Worm (Caenorhabditis elegans): ENCODE measurements around the gene F21C10.1.

ce11 chrV:9146849-9147557, 14.9 kb downstream of the F21C10.1 start, which contains the start of gene spl-2:
- TF ChIP-seq ceh-6 (GFP tag; optimal IDR thresholded peaks at IDR 0.05) (no peak), unc-3 (GFP tag; conservative IDR thresholded peaks at IDR 0.05) (no peak), unc-3 (tag; optimal IDR thresholded peaks at IDR 0.05) (no peak), rnt-1 (tag; optimal IDR thresholded peaks at IDR 0.05) (no peak), ceh-9 (tag; optimal IDR thresholded peaks at IDR 0.05) (no peak), Y22D7AL.16 (tag; optimal IDR thresholded peaks at IDR 0.05) (no peak), K09A11.1 (tag; optimal IDR thresholded peaks at IDR 0.05; ENCODE audit: insufficient read depth) (no peak), nhr-11 (tag; optimal IDR thresholded peaks at IDR 0.05) (no peak), ets-4 (tag; optimal IDR thresholded peaks at IDR 0.05) (no peak), pha-4 (tag; optimal IDR thresholded peaks at IDR 0.05) (no peak), ama-1 (optimal IDR thresholded peaks at IDR 0.05) (no peak), unc-86 (tag; optimal IDR thresholded peaks at IDR 0.05) (no peak), nhr-232 (tag; optimal IDR thresholded peaks at IDR 0.05) (no peak), ceh-19 (GFP tag; optimal IDR thresholded peaks at IDR 0.05) (no peak)

Measured in whole organism, late embryonic.